Worm (Caenorhabditis elegans) whole organism, L3 larva: ENCODE data around the gene T27A8.7.

ENCODE experiments used
- R02D3.7 ChIP-seq: fragments of 150-350 bp; optimal IDR thresholded peaks from 2 replicates; lab custom pipeline; 2014; ENCODE audit warnings: missing biosample characterization, missing genetic modification characterization
- ZK546.5 ChIP-seq: sonication (generic microtip); optimal IDR thresholded peaks from 2 replicates; lab custom pipeline; 2017; ENCODE audit warnings: missing biosample characterization, missing genetic modification characterization
- aly-2 ChIP-seq: fragments of 150-350 bp; optimal IDR thresholded peaks from 2 replicates; lab custom pipeline; 2014; ENCODE audit warnings: missing biosample characterization, missing genetic modification characterization
- ama-1 ChIP-seq: fragments of 150-350 bp; optimal IDR thresholded peaks from 2 replicates; lab custom pipeline; 2018
- ceh-16 ChIP-seq: sonication (generic microtip); optimal IDR thresholded peaks from 2 replicates; lab custom pipeline; 2017; ENCODE audit warnings: missing biosample characterization, missing genetic modification characterization
- daf-12 ChIP-seq: fragments of 150-350 bp; optimal IDR thresholded peaks from 2 replicates; lab custom pipeline; 2014; ENCODE audit warnings: missing biosample characterization, missing genetic modification reagents, missing genetic modification characterization
- egl-5 ChIP-seq: fragments of 150-350 bp; optimal IDR thresholded peaks from 2 replicates; lab custom pipeline; 2017; ENCODE audit warnings: missing biosample characterization, missing genetic modification reagents, missing genetic modification characterization, inconsistent platforms
- elt-1 ChIP-seq: fragments of 150-350 bp; optimal IDR thresholded peaks from 2 replicates; lab custom pipeline; 2014; ENCODE audit warnings: missing biosample characterization, missing genetic modification characterization
- elt-2 ChIP-seq: sonication (generic microtip); optimal IDR thresholded peaks from 2 replicates; lab custom pipeline; 2016; ENCODE audit warnings: missing genetic modification reagents, mild to moderate bottlenecking, missing genetic modification characterization, missing compliant biosample characterization
- elt-3 ChIP-seq, 3 experiments: fragments of 150-350 bp in 1 of 3; sonication (generic microtip) in 2 of 3; optimal IDR thresholded peaks; 2 replicates in 2 of 3; 4 replicates in 1 of 3; lab custom pipeline; 2014 to 2017; ENCODE audit warnings: missing biosample characterization in 3 of 3, missing genetic modification characterization in 3 of 3
- fkh-10 ChIP-seq: sonication (generic microtip); optimal IDR thresholded peaks from 2 replicates; lab custom pipeline; 2017; ENCODE audit warnings: missing biosample characterization, missing genetic modification reagents, missing genetic modification characterization
- fkh-2 ChIP-seq: fragments of 150-350 bp; optimal IDR thresholded peaks from 2 replicates; lab custom pipeline; 2014; ENCODE audit warnings: missing biosample characterization, missing genetic modification reagents, missing genetic modification characterization
- hmg-11 ChIP-seq: sonication (generic microtip); optimal IDR thresholded peaks from 2 replicates; lab custom pipeline; 2016; ENCODE audit warnings: missing genetic modification characterization, missing compliant biosample characterization
- jun-1 ChIP-seq: fragments of 150-350 bp; optimal IDR thresholded peaks from 2 replicates; lab custom pipeline; 2014; ENCODE audit warnings: missing biosample characterization, missing genetic modification reagents, missing genetic modification characterization
- lin-15B ChIP-seq: fragments of 150-350 bp; optimal IDR thresholded peaks from 2 replicates; lab custom pipeline; 2014; ENCODE audit warnings: missing biosample characterization, missing genetic modification characterization
- lin-39 ChIP-seq: fragments of 150-350 bp; optimal IDR thresholded peaks from 2 replicates; lab custom pipeline; 2018; ENCODE audit warnings: missing biosample characterization, missing genetic modification reagents, missing genetic modification characterization
- lsy-12 ChIP-seq: sonication (generic microtip); optimal IDR thresholded peaks from 2 replicates; lab custom pipeline; 2016; ENCODE audit warnings: mild to moderate bottlenecking, missing genetic modification characterization, missing compliant biosample characterization
- mml-1 ChIP-seq: fragments of 150-350 bp; sonication (generic microtip); optimal IDR thresholded peaks from 3 replicates; lab custom pipeline; 2014; ENCODE audit warnings: missing biosample characterization, missing genetic modification characterization
- nfya-1 ChIP-seq: sonication (generic microtip); optimal IDR thresholded peaks from 2 replicates; lab custom pipeline; 2017; ENCODE audit warnings: missing genetic modification characterization, mild to moderate bottlenecking, missing compliant biosample characterization, antibody characterized with exemption, moderate library complexity; ENCODE audit not compliant: insufficient read depth
- nhr-11 ChIP-seq: fragments of 150-350 bp; optimal IDR thresholded peaks from 2 replicates; lab custom pipeline; 2014; ENCODE audit warnings: missing biosample characterization, missing genetic modification characterization
- nhr-12 ChIP-seq: fragments of 150-350 bp; optimal IDR thresholded peaks from 2 replicates; lab custom pipeline; 2014; ENCODE audit warnings: missing biosample characterization, missing genetic modification characterization
- nhr-237 ChIP-seq: fragments of 150-350 bp; optimal IDR thresholded peaks from 2 replicates; lab custom pipeline; 2014; ENCODE audit warnings: missing biosample characterization, missing genetic modification characterization
- nhr-25 ChIP-seq: sonication (generic microtip); optimal IDR thresholded peaks from 2 replicates; lab custom pipeline; 2017; ENCODE audit warnings: missing biosample characterization, missing genetic modification characterization
- nhr-43 ChIP-seq: sonication (generic microtip); optimal IDR thresholded peaks from 2 replicates; lab custom pipeline; 2016; ENCODE audit warnings: mild to moderate bottlenecking, missing genetic modification characterization, missing compliant biosample characterization; ENCODE audit not compliant: poor library complexity, severe bottlenecking
- nhr-67 ChIP-seq: fragments of 150-350 bp; optimal IDR thresholded peaks from 2 replicates; lab custom pipeline; 2014; ENCODE audit warnings: missing biosample characterization, missing genetic modification characterization
- nhr-76 ChIP-seq: fragments of 150-350 bp; sonication (generic microtip); optimal IDR thresholded peaks from 5 replicates; lab custom pipeline; 2014; ENCODE audit warnings: missing biosample characterization, missing genetic modification characterization
- pha-4 ChIP-seq: fragments of 150-350 bp; optimal IDR thresholded peaks from 2 replicates; lab custom pipeline; 2014; ENCODE audit warnings: missing biosample characterization, missing genetic modification reagents, missing genetic modification characterization
- pqm-1 ChIP-seq: fragments of 150-350 bp; optimal IDR thresholded peaks from 2 replicates; lab custom pipeline; 2017; ENCODE audit warnings: missing biosample characterization, missing genetic modification characterization, inconsistent platforms
- sea-2 ChIP-seq: fragments of 150-350 bp; sonication (generic microtip); optimal IDR thresholded peaks from 4 replicates; lab custom pipeline; 2014; ENCODE audit warnings: missing biosample characterization, missing genetic modification reagents, missing genetic modification characterization
- tbx-2 ChIP-seq: sonication (generic microtip); optimal IDR thresholded peaks from 2 replicates; lab custom pipeline; 2016; ENCODE audit warnings: mild to moderate bottlenecking, missing genetic modification characterization, missing compliant biosample characterization
- unc-62 ChIP-seq: fragments of 150-350 bp; sonication (generic microtip); optimal IDR thresholded peaks from 4 replicates; lab custom pipeline; 2014; ENCODE audit warnings: missing biosample characterization, missing genetic modification reagents, missing genetic modification characterization
- zag-1 ChIP-seq: fragments of 150-350 bp; optimal IDR thresholded peaks from 2 replicates; lab custom pipeline; 2014; ENCODE audit warnings: missing biosample characterization, missing genetic modification characterization
- ztf-11 ChIP-seq: fragments of 150-350 bp; optimal IDR thresholded peaks from 2 replicates; lab custom pipeline; 2014; ENCODE audit warnings: missing biosample characterization, missing genetic modification characterization
- ztf-4 ChIP-seq: fragments of 150-350 bp; optimal IDR thresholded peaks from 2 replicates; lab custom pipeline; 2014; ENCODE audit warnings: missing biosample characterization, missing genetic modification characterization

Gene T27A8.7

DNA sequence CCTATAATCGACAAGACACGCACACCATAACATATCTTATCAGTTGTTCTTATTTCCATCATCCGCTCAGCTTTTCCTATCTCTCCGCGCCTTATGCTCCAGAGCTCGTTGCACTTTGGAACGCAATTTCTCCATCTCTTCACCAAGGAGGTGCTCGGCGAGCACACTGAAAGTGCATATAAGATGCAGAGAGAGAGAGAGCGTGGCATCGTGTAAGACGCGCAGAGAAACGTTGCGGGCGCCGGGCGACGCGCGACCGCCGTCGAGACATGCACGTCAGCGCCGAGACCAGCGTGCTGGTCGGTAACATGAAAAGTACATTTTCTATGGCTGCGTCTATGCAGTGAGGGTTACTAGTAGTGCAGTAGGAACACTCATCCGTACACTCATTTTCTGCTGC, 30.8 kb upstream of the T27A8.7 start (continued):
- TF ChIP-seq ztf-11 (tag; lab: Kevin White, UChicago) (no peak), ama-1 (lab: Kevin White, UChicago) (no peak)

DNA sequence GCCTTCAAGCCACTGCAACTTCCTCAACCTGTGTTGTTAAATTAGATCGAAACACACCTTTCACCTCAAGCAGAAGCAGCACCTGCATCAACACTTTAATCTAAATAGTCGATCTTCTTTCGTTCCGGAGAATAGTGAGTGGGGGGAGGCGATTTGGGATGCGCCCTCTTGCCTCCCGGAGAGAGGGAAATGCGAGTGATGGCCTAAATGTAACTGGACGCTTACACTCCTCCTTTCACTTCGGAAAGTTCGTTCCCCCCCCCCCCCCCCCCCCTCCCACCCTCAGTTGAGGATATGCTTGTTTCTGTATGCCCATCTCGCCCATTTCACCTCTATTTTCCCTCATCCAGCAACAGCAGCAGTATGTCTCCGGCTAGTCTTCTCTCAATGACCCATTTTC, 26.4 kb upstream of the T27A8.7 start:
- TF ChIP-seq daf-12 (tag; lab: Kevin White, UChicago) (no peak), ZK546.5 (tag; lab: Kevin White, UChicago) (no peak), nfya-1 (no peak), nhr-11 (tag; lab: Kevin White, UChicago) (no peak), mml-1 (tag; lab: Kevin White, UChicago) (no peak), R02D3.7 (no peak), sea-2 (GFP tag; lab: Kevin White, UChicago) (no peak), lin-39 (tag; lab: Kevin White, UChicago) (no peak), zag-1 (no peak), nhr-76 (tag; lab: Kevin White, UChicago) (no peak), jun-1 (tag; lab: Kevin White, UChicago) (no peak), ztf-4 (no peak), pha-4 (tag; lab: Kevin White, UChicago) (no peak), fkh-10 (no peak)

DNA sequence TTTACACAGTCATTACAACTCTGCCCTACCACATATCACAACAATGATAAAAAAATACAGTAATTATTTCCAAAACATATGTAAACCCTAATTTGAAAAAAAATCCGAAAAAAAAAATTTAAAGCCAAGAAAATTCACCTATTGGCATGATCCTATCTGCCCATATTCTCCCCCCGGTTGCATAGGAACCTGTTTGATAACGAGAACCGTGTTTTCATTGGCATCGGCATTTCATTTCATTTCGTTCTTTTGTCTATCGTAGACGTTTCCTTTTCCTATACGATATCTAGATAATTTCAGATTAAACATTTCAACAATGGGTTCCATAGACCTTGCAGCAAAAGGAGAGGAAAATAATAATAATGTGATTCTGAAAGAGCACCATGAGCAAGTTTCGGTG, 24.8 kb upstream of the T27A8.7 start, which contains the start of gene mboa-1:
TSS of gene mboa-1 (plus strand) at position 301 of the 400 bp plus-strand sequence.
- TF ChIP-seq R02D3.7: no peak
- no peak for TF ChIP-seq zag-1
- no peak for TF ChIP-seq fkh-2 (tag; lab: Kevin White, UChicago)

DNA sequence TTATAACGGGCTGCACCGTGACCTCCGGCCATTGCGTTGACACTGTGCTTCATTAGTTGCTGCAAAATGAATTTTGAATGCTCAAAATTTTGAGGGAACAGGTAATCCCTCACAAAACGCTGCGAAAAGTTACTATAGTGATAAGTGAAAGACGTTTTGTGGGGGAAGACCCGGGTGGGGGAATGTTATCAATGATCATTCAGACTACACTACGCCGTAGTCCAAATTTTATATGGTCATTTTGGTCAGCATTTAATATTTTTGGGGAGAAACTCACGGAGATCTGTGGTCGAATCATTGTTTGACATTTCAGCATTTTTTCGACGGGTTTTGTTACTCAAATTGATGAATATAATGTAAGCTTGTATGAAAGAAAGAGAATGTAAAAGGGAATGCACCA, 16.2 kb upstream of the T27A8.7 start:
- peak; percentile 57 for TF ChIP-seq elt-2
- TF ChIP-seq pqm-1: peak; percentile 52
- no peak for TF ChIP-seq ztf-4
- TF ChIP-seq, all 47 proteins: peak for 2

DNA sequence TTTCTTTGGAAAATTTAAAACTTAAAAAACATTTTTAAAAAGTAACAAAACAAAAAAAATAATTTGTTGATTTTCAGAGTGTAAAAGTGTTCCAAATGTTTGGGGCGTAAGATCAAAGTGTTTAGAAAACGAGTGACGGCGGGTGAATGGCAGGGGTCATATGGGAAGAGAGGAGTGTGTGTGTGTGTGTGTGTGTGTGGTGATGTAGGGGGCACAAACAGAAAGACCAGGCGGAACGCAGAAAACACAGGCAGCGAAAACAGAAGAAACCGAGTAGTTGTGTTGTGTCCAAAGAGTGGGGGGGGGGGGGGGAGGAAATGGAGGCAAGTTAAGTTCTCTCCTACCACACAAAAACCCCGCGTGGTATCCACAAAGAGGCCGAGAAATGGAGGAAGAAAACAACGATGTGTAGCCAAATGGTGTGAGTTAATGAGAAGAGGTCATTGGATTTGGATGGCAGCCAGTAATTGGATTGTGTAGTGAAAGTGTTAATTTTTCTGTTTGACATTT, 15.1 kb upstream of the T27A8.7 start, which contains the start of gene B0395.3:
TSS of gene B0395.3 (minus strand) at position 51 of the 510 bp plus-strand sequence.
- TF ChIP-seq elt-2 (peak; percentile 44), hmg-11 (tag; lab: Kevin White, UChicago) (peak; percentile 69), lsy-12 (no peak), mml-1 (tag; lab: Kevin White, UChicago) (no peak), pha-4 (tag; lab: Kevin White, UChicago) (peak; percentile 77), lin-15B (no peak), nhr-67 (tag; lab: Kevin White, UChicago) (no peak), egl-5 (peak; percentile 58), nfya-1 (peak; percentile 41), nhr-43 (tag; lab: Kevin White, UChicago) (no peak), nhr-25 (tag; lab: Kevin White, UChicago) (peak; percentile 31), lin-39 (tag; lab: Kevin White, UChicago) (peak; percentile 51), jun-1 (tag; lab: Kevin White, UChicago) (no peak)
- TF ChIP-seq, all 47 proteins: peak for 7

DNA sequence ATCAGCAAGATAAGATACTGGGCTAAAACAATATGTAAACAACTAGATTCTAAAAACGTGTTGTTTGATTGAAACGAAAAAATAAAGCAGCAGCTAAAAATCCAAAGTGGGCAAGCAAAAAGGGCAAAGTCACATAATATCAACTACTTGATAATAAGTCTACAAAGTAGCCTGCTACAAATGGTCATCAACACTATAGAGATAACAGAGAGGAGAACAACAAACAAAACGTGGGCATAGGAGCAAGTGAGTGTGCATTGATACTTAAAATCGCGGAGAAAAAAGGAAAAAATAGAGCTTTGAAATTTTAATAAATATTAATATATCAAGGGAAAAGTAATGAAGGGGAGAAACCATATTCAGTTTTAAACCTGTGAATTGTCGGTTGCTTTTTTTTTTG, 13.5 kb upstream of the T27A8.7 start:
- TF ChIP-seq elt-1 (tag; lab: Kevin White, UChicago): no peak
- TF ChIP-seq pqm-1: peak; percentile 81
- no peak for TF ChIP-seq lin-39 (tag; lab: Kevin White, UChicago)
- TF ChIP-seq elt-2: peak; percentile 53
- TF ChIP-seq pha-4 (tag; lab: Kevin White, UChicago): peak; percentile 18

DNA sequence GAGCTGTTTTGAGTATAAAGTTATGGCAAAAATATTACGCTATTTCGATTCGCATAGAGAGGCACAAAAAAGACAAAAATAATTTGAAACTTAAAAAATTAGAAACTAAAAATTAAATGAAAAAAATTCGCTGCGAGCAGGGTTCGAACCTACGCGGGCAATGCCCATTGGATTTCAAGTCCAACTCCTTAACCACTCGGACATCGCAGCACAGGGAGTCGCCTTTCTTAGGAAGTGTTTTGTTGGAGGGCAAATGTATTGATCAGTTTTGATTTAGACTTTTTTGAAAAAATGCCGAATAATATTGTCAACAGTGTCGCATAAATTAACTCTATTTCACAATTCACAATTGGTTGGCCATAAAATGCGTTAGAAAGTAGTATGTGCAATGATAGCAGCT, 12.9 kb upstream of the T27A8.7 start:
- TF ChIP-seq nhr-12 (tag; lab: Kevin White, UChicago) (no peak), pqm-1 (peak; percentile 34), nfya-1 (peak; percentile 16)

DNA sequence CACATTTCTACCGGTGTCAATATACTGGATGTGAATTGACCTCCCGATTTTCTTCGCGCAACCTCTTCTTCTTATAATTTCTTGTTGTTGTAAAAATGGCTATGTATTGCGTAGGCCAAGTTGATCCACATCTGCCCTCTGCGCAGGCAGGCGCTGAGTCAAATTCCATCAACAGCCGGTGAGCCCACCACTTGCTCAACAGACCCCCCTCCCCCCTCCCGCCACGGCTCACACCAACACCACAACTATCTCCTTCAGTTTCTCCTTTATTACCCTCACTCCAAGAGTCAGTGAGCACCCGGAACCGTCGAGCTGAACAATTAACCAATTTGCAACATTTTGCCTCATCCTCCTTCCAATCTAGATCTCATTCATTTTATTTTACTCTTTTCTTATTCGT, 11.0 kb upstream of the T27A8.7 start:
- TF ChIP-seq unc-62: no peak
- TF ChIP-seq ama-1 (lab: Kevin White, UChicago): no peak
- TF ChIP-seq lin-15B: no peak
- no peak for TF ChIP-seq nhr-237 (tag; lab: Kevin White, UChicago)
- TF ChIP-seq nhr-12 (tag; lab: Kevin White, UChicago): no peak
- TF ChIP-seq ztf-4: no peak
- TF ChIP-seq nhr-11 (tag; lab: Kevin White, UChicago): no peak
- no peak for TF ChIP-seq tbx-2 (tag; lab: Kevin White, UChicago)
- TF ChIP-seq ceh-16 (tag; lab: Kevin White, UChicago): no peak
- no peak for TF ChIP-seq mml-1 (tag; lab: Kevin White, UChicago)
- TF ChIP-seq elt-3 (tag; optimal IDR thresholded peaks at IDR 0.05; lab: Kevin White, UChicago): no peak
- TF ChIP-seq nhr-25 (tag; lab: Kevin White, UChicago): no peak
- no peak for TF ChIP-seq jun-1 (tag; lab: Kevin White, UChicago)
- no peak for TF ChIP-seq R02D3.7
- TF ChIP-seq elt-2: no peak
- TF ChIP-seq aly-2 (tag; lab: Kevin White, UChicago): no peak
